Worm (Caenorhabditis elegans): ENCODE data around the gene str-41.

ce11 chrV:7426594-7426993 lies 14.8 kb downstream of the str-41 start, which contains the start of gene srw-68:
- TF ChIP-seq elt-1 (tag; optimal IDR thresholded peaks at IDR 0.05; ENCODE audit: borderline replicate concordance, insufficient read depth) (no peak), lsy-2 (tag; optimal IDR thresholded peaks at IDR 0.05) (no peak), nhr-12 (tag; optimal IDR thresholded peaks at IDR 0.05) (no peak), nhr-76 (tag; optimal IDR thresholded peaks at IDR 0.05) (no peak), flh-1 (GFP tag; optimal IDR thresholded peaks at IDR 0.05) (no peak), snpc-4 (tag; optimal IDR thresholded peaks at IDR 0.05) (no peak), mep-1 (tag; optimal IDR thresholded peaks at IDR 0.05) (no peak), nhr-237 (tag; optimal IDR thresholded peaks at IDR 0.05) (no peak), lin-13 (tag; optimal IDR thresholded peaks at IDR 0.05) (no peak), mab-5 (tag; optimal IDR thresholded peaks at IDR 0.05) (no peak)
